Worm (Caenorhabditis elegans) whole organism, early embryonic: ENCODE data around the gene col-101.
A peak's percentile ranks its signal among the peaks of the same experiment; 100 is the strongest.

Experiments
- B0310.2 ChIP-seq: sonication (generic microtip); optimal IDR thresholded peaks from 2 replicates; lab custom pipeline; 2016; ENCODE audit warnings: mild to moderate bottlenecking, missing genetic modification characterization, missing compliant biosample characterization
- F13C5.2 ChIP-seq: sonication (generic microtip); optimal IDR thresholded peaks from 2 replicates; lab custom pipeline; 2017; ENCODE audit warnings: mild to moderate bottlenecking, missing genetic modification characterization, inconsistent platforms, missing compliant biosample characterization
- aly-1 ChIP-seq: sonication (generic microtip); optimal IDR thresholded peaks from 2 replicates; lab custom pipeline; 2016; ENCODE audit warnings: missing genetic modification characterization, missing compliant biosample characterization
- ama-1 ChIP-seq: fragments of 150-350 bp; optimal IDR thresholded peaks from 2 replicates; lab custom pipeline; 2014
- ceh-13 ChIP-seq: fragments of 200-800 bp; sonication (Bioruptor generic); optimal IDR thresholded peaks from 2 replicates; lab custom pipeline; 2018; ENCODE audit warnings: mild to moderate bottlenecking, missing genetic modification characterization, missing compliant biosample characterization
- ceh-36 ChIP-seq: sonication (generic microtip); optimal IDR thresholded peaks from 2 replicates; lab custom pipeline; 2016; ENCODE audit warnings: missing genetic modification characterization, inconsistent platforms, missing compliant biosample characterization
- ets-7 ChIP-seq: sonication (generic microtip); optimal IDR thresholded peaks from 2 replicates; lab custom pipeline; 2016; ENCODE audit warnings: missing genotype, missing genetic modification characterization, missing compliant biosample characterization
- flt-1 ChIP-seq: fragments of 200-800 bp; sonication (Bioruptor generic); IDR thresholded peaks from 2 replicates; pipeline ENCODE4 v1.3.6; 2022; ENCODE audit warnings: missing genetic modification characterization, missing compliant biosample characterization
- hmbx-1 ChIP-seq: sonication (generic microtip); optimal IDR thresholded peaks from 2 replicates; lab custom pipeline; 2016; ENCODE audit warnings: mild to moderate bottlenecking, missing genetic modification characterization, missing compliant biosample characterization
- hmg-4 ChIP-seq: fragments of 200-800 bp; sonication (Bioruptor generic); optimal IDR thresholded peaks from 2 replicates; lab custom pipeline; 2018; ENCODE audit warnings: mild to moderate bottlenecking, missing genetic modification characterization, missing compliant biosample characterization
- hnd-1 ChIP-seq: sonication (generic microtip); optimal IDR thresholded peaks from 2 replicates; lab custom pipeline; 2016; ENCODE audit warnings: missing genetic modification characterization, missing compliant biosample characterization
- pes-1 ChIP-seq: fragments of 200-800 bp; sonication (Bioruptor generic); IDR thresholded peaks from 2 replicates; pipeline ENCODE4 v1.3.6; 2022; ENCODE audit warnings: missing genetic modification reagents, missing genetic modification characterization, missing compliant biosample characterization
- scrt-1 ChIP-seq: fragments of 200-800 bp; sonication (Bioruptor generic); IDR thresholded peaks from 2 replicates; pipeline ENCODE4 v1.3.6; 2022; ENCODE audit warnings: missing genetic modification characterization, missing compliant biosample characterization
- sea-1 ChIP-seq: fragments of 200-800 bp; sonication (Bioruptor generic); conservative IDR thresholded peaks from 2 replicates; pipeline ENCODE4 v1.3.6; 2022; ENCODE audit warnings: missing genetic modification characterization, missing compliant biosample characterization
- tbx-11 ChIP-seq: fragments of 200-800 bp; sonication (Bioruptor generic); IDR thresholded peaks from 2 replicates; pipeline ENCODE4 v1.3.6; 2022; ENCODE audit warnings: missing genetic modification characterization, missing compliant biosample characterization
- tbx-37 ChIP-seq: fragments of 200-800 bp; sonication (Bioruptor generic); conservative IDR thresholded peaks from 2 replicates; pipeline ENCODE4 v1.3.6; 2022; ENCODE audit warnings: missing genetic modification reagents, missing genetic modification characterization, missing compliant biosample characterization
- tra-4 ChIP-seq: sonication (generic microtip); optimal IDR thresholded peaks from 2 replicates; lab custom pipeline; 2017; ENCODE audit warnings: missing genetic modification characterization, missing compliant biosample characterization

col-101 gene

ce11 chrIV:339508-339907, 12.7 kb upstream of the col-101 start, which contains the start of gene cdh-8:
TSS of gene cdh-8 (plus strand) at chrIV:339808.
- TF ChIP-seq tbx-11 (GFP tag; lab: Robert Waterston, UW): no peak
- TF ChIP-seq scrt-1: no peak
- no peak for TF ChIP-seq hnd-1 (tag; lab: Kevin White, UChicago)
- TF ChIP-seq hmbx-1 (tag; lab: Kevin White, UChicago): no peak
- TF ChIP-seq hmg-4 (GFP tag; lab: Kevin White, UChicago): no peak
- TF ChIP-seq sea-1 (GFP tag; lab: Robert Waterston, UW): no peak
- TF ChIP-seq ama-1: no peak
- TF ChIP-seq ceh-36 (tag; lab: Kevin White, UChicago): no peak
- TF ChIP-seq tbx-37: no peak
- no peak for TF ChIP-seq F13C5.2 (tag; lab: Kevin White, UChicago)
- TF ChIP-seq tra-4: no peak
- TF ChIP-seq B0310.2 (tag; lab: Kevin White, UChicago): no peak
- no peak for TF ChIP-seq aly-1
- TF ChIP-seq ets-7 (tag; lab: Kevin White, UChicago): no peak
- no peak for TF ChIP-seq pes-1

ce11 chrIV:338192-338831, 11.5 kb upstream of the col-101 start:
- no peak for TF ChIP-seq tra-4
- TF ChIP-seq ceh-36 (tag; lab: Kevin White, UChicago): no peak
- TF ChIP-seq flt-1 (GFP tag; lab: Robert Waterston, UW): no peak
- TF ChIP-seq B0310.2 (tag; lab: Kevin White, UChicago): no peak
- TF ChIP-seq scrt-1: no peak
- no peak for TF ChIP-seq ama-1
- no peak for TF ChIP-seq hmbx-1 (tag; lab: Kevin White, UChicago)
- no peak for TF ChIP-seq ets-7 (tag; lab: Kevin White, UChicago)
- no peak for TF ChIP-seq hnd-1 (tag; lab: Kevin White, UChicago)
- no peak for TF ChIP-seq pes-1
- TF ChIP-seq hmg-4 (GFP tag; lab: Kevin White, UChicago): no peak
- TF ChIP-seq F13C5.2 (tag; lab: Kevin White, UChicago): no peak
- no peak for TF ChIP-seq ceh-13 (GFP tag; lab: Kevin White, UChicago)

ce11 chrIV:337128-337646, 10.4 kb upstream of the col-101 start, which contains the start of gene pxmp-4:
TSS of gene pxmp-4 (minus strand) at chrIV:337178.
- no peak for TF ChIP-seq tbx-11 (GFP tag; lab: Robert Waterston, UW)
- no peak for TF ChIP-seq ceh-13 (GFP tag; lab: Kevin White, UChicago)
- no peak for TF ChIP-seq ama-1
- no peak for TF ChIP-seq ets-7 (tag; lab: Kevin White, UChicago)
- TF ChIP-seq tbx-37: no peak
- no peak for TF ChIP-seq flt-1 (GFP tag; lab: Robert Waterston, UW)

ce11 chrIV:330523-330922, 3.7 kb upstream of the col-101 start, which contains the start of gene F18F11.4:
TSS of gene F18F11.4 (plus strand) at chrIV:330823.
- no peak for TF ChIP-seq hmg-4 (GFP tag; lab: Kevin White, UChicago)
- TF ChIP-seq aly-1: no peak
- no peak for TF ChIP-seq B0310.2 (tag; lab: Kevin White, UChicago)
- TF ChIP-seq pes-1: no peak
- no peak for TF ChIP-seq tbx-11 (GFP tag; lab: Robert Waterston, UW)
- TF ChIP-seq hnd-1 (tag; lab: Kevin White, UChicago): no peak
- no peak for TF ChIP-seq flt-1 (GFP tag; lab: Robert Waterston, UW)

ce11 chrIV:325640-326039, 1.2 kb downstream of the col-101 start:
- TF ChIP-seq hmg-4 (GFP tag; lab: Kevin White, UChicago) (no peak), aly-1 (no peak)

- TF ChIP-seq tra-4: no peak
- no peak for TF ChIP-seq tbx-11 (GFP tag; lab: Robert Waterston, UW)
Observed at ce11 chrIV:324759-325158, 2.1 kb downstream of the col-101 start, which contains the start of gene drl-1. TSS of gene drl-1 (plus strand) at chrIV:325059.

ce11 chrIV:322497-322896, 4.3 kb downstream of the col-101 start, which contains the start of gene grl-26:
TSS of gene grl-26 (minus strand) at chrIV:322814.
- no peak for TF ChIP-seq hmbx-1 (tag; lab: Kevin White, UChicago)
- peak; percentile 47 for TF ChIP-seq flt-1 (GFP tag; lab: Robert Waterston, UW)
- TF ChIP-seq tbx-37: peak; percentile 65; the same call in 1 of the 2 replicates
- TF ChIP-seq F13C5.2 (tag; lab: Kevin White, UChicago): peak; percentile 50
- TF ChIP-seq hmg-4 (GFP tag; lab: Kevin White, UChicago): peak; percentile 38
- peak; percentile 29 for TF ChIP-seq aly-1
- no peak for TF ChIP-seq B0310.2 (tag; lab: Kevin White, UChicago)
- TF ChIP-seq pes-1: peak; percentile 72
- peak; percentile 38 for TF ChIP-seq hnd-1 (tag; lab: Kevin White, UChicago)
- peak; percentile 34; the same call in 1 of the 2 replicates for TF ChIP-seq sea-1 (GFP tag; lab: Robert Waterston, UW)
- TF ChIP-seq tra-4: no peak
- TF ChIP-seq tbx-11 (GFP tag; lab: Robert Waterston, UW): peak; percentile 56
- peak; percentile 83 for TF ChIP-seq scrt-1

- TF ChIP-seq ets-7 (tag; lab: Kevin White, UChicago): no peak
Observed at ce11 chrIV:320380-320779, 6.4 kb downstream of the col-101 start, which contains the start of gene dsc-4. TSS of gene dsc-4 (minus strand) at chrIV:320544.
